Fruit fly (Drosophila melanogaster): ENCODE results near the gene Rph.

Gene Rph

dm6 chrX:10744773-10745589 is 12.5 kb downstream of the Rph start, which contains the start of gene stx (continued):
- TF ChIP-seq CG13894 (tag; optimal IDR thresholded peaks at IDR 0.05) (peak; percentile 22), CG1529 (GFP tag; optimal IDR thresholded peaks at IDR 0.05) (peak; percentile 23), Atf6 (GFP tag; IDR thresholded peaks at IDR 0.05) (peak; percentile 56), CG1832 (GFP tag; optimal IDR thresholded peaks at IDR 0.05) (no peak), Max (GFP tag; optimal IDR thresholded peaks at IDR 0.05) (no peak), kni (GFP tag; optimal IDR thresholded peaks at IDR 0.05) (peak; percentile 54), CG3838 (GFP tag; optimal IDR thresholded peaks at IDR 0.05) (no peak), tll (GFP tag; optimal IDR thresholded peaks at IDR 0.05) (no peak), CG12155 (GFP tag; optimal IDR thresholded peaks at IDR 0.05) (peak; percentile 22), CG43689 (GFP tag; IDR thresholded peaks at IDR 0.05) (no peak), MTF-1 (GFP tag; optimal IDR thresholded peaks at IDR 0.05; ENCODE audit: borderline replicate concordance) (peak; percentile 71), CG6689 (GFP tag; IDR thresholded peaks at IDR 0.05) (0 out of 2 replicates have a peak, but pooled peaks have one; percentile 28), Atf-2 (GFP tag; optimal IDR thresholded peaks at IDR 0.05) (no peak), usp (GFP tag; optimal IDR thresholded peaks at IDR 0.05) (no peak), pita (GFP tag; optimal IDR thresholded peaks at IDR 0.05) (no peak), caup (GFP tag; optimal IDR thresholded peaks at IDR 0.05; ENCODE audit: severe bottlenecking) (peak; percentile 63), lmd (GFP tag; IDR thresholded peaks at IDR 0.05) (no peak), Vsx1 (GFP tag; optimal IDR thresholded peaks at IDR 0.05) (no peak), CG13296 (GFP tag; optimal IDR thresholded peaks at IDR 0.05) (peak; percentile 37), CG34422 (GFP tag; IDR thresholded peaks at IDR 0.05) (peak; percentile 75), CG13123 (GFP tag; optimal IDR thresholded peaks at IDR 0.05) (no peak), CG10543 (GFP tag; optimal IDR thresholded peaks at IDR 0.05) (peak; percentile 24), CG17359 (tag; optimal IDR thresholded peaks at IDR 0.05) (peak; percentile 63), CG33557 (GFP tag; optimal IDR thresholded peaks at IDR 0.05) (no peak), Nf-YC (tag; optimal IDR thresholded peaks at IDR 0.05) (peak; percentile 70), crp (GFP tag; optimal IDR thresholded peaks at IDR 0.05) (no peak), CG2712 (tag; optimal IDR thresholded peaks at IDR 0.05) (no peak), CG10565 (GFP tag; optimal IDR thresholded peaks at IDR 0.05) (no peak), H2.0 (GFP tag; IDR thresholded peaks at IDR 0.05) (0 out of 2 replicates have a peak, but pooled peaks have one; percentile 26), amos (GFP tag; IDR thresholded peaks at IDR 0.05; ENCODE audit: partially characterized antibody) (peak; percentile 98), CG10267 (tag; optimal IDR thresholded peaks at IDR 0.05) (peak; percentile 63), wek (GFP tag; optimal IDR thresholded peaks at IDR 0.05) (peak; percentile 69), cwo (GFP tag; optimal IDR thresholded peaks at IDR 0.05) (peak; percentile 18), gcm (GFP tag; optimal IDR thresholded peaks at IDR 0.05) (no peak), CG8944 (GFP tag; optimal IDR thresholded peaks at IDR 0.05) (no peak), phol (tag; optimal IDR thresholded peaks at IDR 0.05) (peak; percentile 75), Mad (GFP tag; optimal IDR thresholded peaks at IDR 0.05) (no peak), CG16815 (GFP tag; optimal IDR thresholded peaks at IDR 0.05) (no peak), vvl (GFP tag; IDR thresholded peaks at IDR 0.05) (peak; percentile 35), CG12219 (GFP tag; optimal IDR thresholded peaks at IDR 0.05) (peak; percentile 9), Sry-δ (GFP tag; optimal IDR thresholded peaks at IDR 0.05) (peak; percentile 89), CG9932 (GFP tag; IDR thresholded peaks at IDR 0.05) (peak; percentile 51; the same call in 1 of the 2 replicates), mirr (GFP tag; optimal IDR thresholded peaks at IDR 0.05) (peak; percentile 27), CG5180 (GFP tag; optimal IDR thresholded peaks at IDR 0.05) (peak; percentile 0), Ssrp (tag; optimal IDR thresholded peaks at IDR 0.05) (peak; percentile 21), kah (GFP tag; optimal IDR thresholded peaks at IDR 0.05) (peak; percentile 18), CG12391 (tag; optimal IDR thresholded peaks at IDR 0.05) (peak; percentile 13)

Data from whole organism, embryonic.